Fruit fly (Drosophila melanogaster) whole organism, pupa: ENCODE results near the gene CG16888.

Experiments used
- CG10348 ChIP-seq: fragments of 200-800 bp; sonication (Bioruptor generic); IDR thresholded peaks from 2 replicates; pipeline ENCODE4 v1.3.6; 2022; ENCODE audit warnings: missing biosample characterization, missing genetic modification characterization
- CG13204 ChIP-seq: fragments of 200-800 bp; sonication (Bioruptor generic); optimal IDR thresholded peaks from 2 replicates; lab custom pipeline; 2018; ENCODE audit warnings: missing biosample characterization, mild to moderate bottlenecking, missing genetic modification characterization, moderate library complexity
- CG14655 ChIP-seq: fragments of 200-800 bp; sonication (Bioruptor generic); optimal IDR thresholded peaks from 3 replicates; lab custom pipeline; 2017; ENCODE audit warnings: mild to moderate bottlenecking, missing biosample characterization, missing genetic modification reagents, missing genetic modification characterization
- CG15710 ChIP-seq: fragments of 200-800 bp; sonication (Bioruptor generic); optimal IDR thresholded peaks from 2 replicates; lab custom pipeline; 2018; ENCODE audit warnings: missing biosample characterization, mild to moderate bottlenecking, missing genetic modification characterization, moderate library complexity
- CG17806 ChIP-seq: fragments of 200-800 bp; sonication (Bioruptor generic); optimal IDR thresholded peaks from 2 replicates; lab custom pipeline; 2018; ENCODE audit warnings: missing biosample characterization, mild to moderate bottlenecking, missing genetic modification characterization, moderate library complexity
- CG32121 ChIP-seq: fragments of 200-800 bp; sonication (Bioruptor generic); IDR thresholded peaks from 2 replicates; pipeline ENCODE4 v1.3.6; 2022; ENCODE audit warnings: missing biosample characterization, missing genetic modification characterization
- CG34367 ChIP-seq: fragments of 200-800 bp; sonication (Bioruptor generic); optimal IDR thresholded peaks from 2 replicates; lab custom pipeline; 2018; ENCODE audit warnings: missing biosample characterization, mild to moderate bottlenecking, missing genetic modification characterization
- CG4496 ChIP-seq: fragments of 200-800 bp; sonication (Bioruptor generic); IDR thresholded peaks from 3 replicates; pipeline ENCODE4 v1.3.6; 2022; ENCODE audit warnings: missing biosample characterization, missing genetic modification characterization
- CG8159 ChIP-seq: fragments of 200-800 bp; sonication (Bioruptor generic); optimal IDR thresholded peaks from 3 replicates; lab custom pipeline; 2018; ENCODE audit warnings: missing biosample characterization, mild to moderate bottlenecking, missing genetic modification characterization, moderate library complexity
- CG8301 ChIP-seq: fragments of 200-800 bp; sonication (Bioruptor generic); optimal IDR thresholded peaks from 2 replicates; lab custom pipeline; 2018; ENCODE audit warnings: missing biosample characterization, mild to moderate bottlenecking, missing genetic modification characterization
- CG9948 ChIP-seq: fragments of 200-800 bp; sonication (Bioruptor generic); optimal IDR thresholded peaks from 2 replicates; lab custom pipeline; 2018; ENCODE audit warnings: missing biosample characterization, mild to moderate bottlenecking, missing genetic modification characterization, moderate library complexity
- D1 ChIP-seq: fragments of 200-800 bp; sonication (Bioruptor generic); optimal IDR thresholded peaks from 2 replicates; lab custom pipeline; 2018; ENCODE audit warnings: missing biosample characterization, mild to moderate bottlenecking, missing genetic modification characterization, moderate library complexity
- EcR ChIP-seq: fragments of 200-800 bp; sonication (Bioruptor generic); optimal IDR thresholded peaks from 3 replicates; lab custom pipeline; 2019; ENCODE audit warnings: missing biosample characterization, missing genetic modification characterization, mild to moderate bottlenecking, moderate library complexity, missing genetic modification reagents
- Ets98B ChIP-seq: fragments of 200-800 bp; sonication (Bioruptor generic); IDR thresholded peaks from 2 replicates; pipeline ENCODE4 v1.3.6; 2022; ENCODE audit warnings: missing biosample characterization, missing genetic modification characterization
- Pif1A ChIP-seq: fragments of 200-800 bp; sonication (Bioruptor generic); optimal IDR thresholded peaks from 3 replicates; lab custom pipeline; 2016; ENCODE audit warnings: missing biosample characterization, missing genetic modification characterization
- Pif1B ChIP-seq: fragments of 200-800 bp; sonication (Bioruptor generic); optimal IDR thresholded peaks from 3 replicates; lab custom pipeline; 2016; ENCODE audit warnings: missing biosample characterization, missing genetic modification characterization
- Snoo ChIP-seq: fragments of 200-800 bp; sonication (Bioruptor generic); optimal IDR thresholded peaks from 3 replicates; lab custom pipeline; 2017; ENCODE audit warnings: missing biosample characterization, mild to moderate bottlenecking, missing genetic modification characterization, inconsistent platforms
- fd96Ca ChIP-seq: fragments of 200-800 bp; sonication (Bioruptor generic); IDR thresholded peaks from 3 replicates; pipeline ENCODE4 v1.3.6; 2022; ENCODE audit warnings: missing biosample characterization, missing genetic modification characterization
- gl ChIP-seq: fragments of 200-800 bp; sonication (Bioruptor generic); optimal IDR thresholded peaks from 2 replicates; lab custom pipeline; 2018; ENCODE audit warnings: missing biosample characterization, mild to moderate bottlenecking, missing genetic modification characterization
- rn ChIP-seq: fragments of 200-800 bp; sonication (Bioruptor generic); IDR thresholded peaks from 2 replicates; pipeline ENCODE4 v1.3.6; 2022; ENCODE audit warnings: missing biosample characterization, missing genetic modification characterization

Gene CG16888

DNA sequence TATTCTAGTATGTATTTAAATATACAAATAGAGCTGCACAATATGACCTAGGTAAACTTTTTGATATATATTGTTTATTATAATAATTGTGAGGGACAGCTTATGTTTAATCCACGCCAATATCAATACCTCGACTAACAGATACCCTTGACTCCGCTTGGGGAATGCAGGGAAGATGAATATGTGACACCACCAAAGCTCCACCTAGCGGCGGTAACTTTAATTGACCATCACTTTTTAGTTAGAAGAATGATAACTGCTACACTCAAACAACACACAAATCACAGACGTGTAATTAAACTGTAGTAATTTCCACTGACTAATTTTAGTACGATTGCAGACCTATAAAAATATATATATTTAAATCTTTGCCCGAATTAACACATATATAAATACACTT, 49.9 kb downstream of the CG16888 start:
- no peak for TF ChIP-seq Pif1A (GFP tag; lab: Kevin White, UChicago)
- no peak for TF ChIP-seq D1
- no peak for TF ChIP-seq EcR (GFP tag; lab: Kevin White, UChicago)
- TF ChIP-seq Snoo (tag; lab: Kevin White, UChicago), result no peak
- TF ChIP-seq CG14655 (GFP tag; lab: Kevin White, UChicago), result no peak
- TF ChIP-seq CG34367, result no peak
- no peak for TF ChIP-seq Pif1B (GFP tag; lab: Kevin White, UChicago)
- no peak for TF ChIP-seq CG17806 (tag; lab: Kevin White, UChicago)
- TF ChIP-seq CG32121, result no peak
- TF ChIP-seq CG15710, result no peak
- TF ChIP-seq CG8301 (tag; lab: Kevin White, UChicago), result no peak
- no peak for TF ChIP-seq CG4496 (GFP tag; lab: Robert Waterston, UW)
- TF ChIP-seq CG10348 (GFP tag; lab: Robert Waterston, UW), result no peak
- no peak for TF ChIP-seq Ets98B (GFP tag; lab: Robert Waterston, UW)
- no peak for TF ChIP-seq fd96Ca (GFP tag; lab: Robert Waterston, UW)
- no peak for TF ChIP-seq gl (tag; lab: Kevin White, UChicago)
- TF ChIP-seq rn (GFP tag; lab: Robert Waterston, UW), result no peak
- no peak for TF ChIP-seq CG13204
- no peak for TF ChIP-seq CG9948
- TF ChIP-seq CG8159 (tag; lab: Kevin White, UChicago), result no peak
